Fruit fly (Drosophila melanogaster): Measurements from ENCODE around the gene yellow-k.

Gene yellow-k

dm6 chr3L:15563058-15563850, 42.8 kb downstream of the yellow-k start, which contains the start of the genes CG7739 and SCCRO (continued):
- TF ChIP-seq CG5180 (GFP tag; optimal IDR thresholded peaks at IDR 0.05) (no peak), CG2129 (GFP tag; IDR thresholded peaks at IDR 0.05; ENCODE audit: partially characterized antibody) (no peak), pita (GFP tag; optimal IDR thresholded peaks at IDR 0.05) (no peak), Dad (GFP tag; optimal IDR thresholded peaks at IDR 0.05) (peak; percentile 19), CG13424 (tag; optimal IDR thresholded peaks at IDR 0.05) (peak; percentile 66), Lim3 (GFP tag; IDR thresholded peaks at IDR 0.05) (no peak), danr (GFP tag; IDR thresholded peaks at IDR 0.05) (peak; percentile 8; the same call in 1 of the 2 replicates), ind (GFP tag; optimal IDR thresholded peaks at IDR 0.05) (peak; percentile 57), trh (GFP tag; optimal IDR thresholded peaks at IDR 0.05) (no peak), wdn (GFP tag; IDR thresholded peaks at IDR 0.05) (peak; percentile 68), Dll (GFP tag; IDR thresholded peaks at IDR 0.05; ENCODE audit: partially characterized antibody) (peak; percentile 59; the same call in 2 of the 4 replicates), exex (tag; optimal IDR thresholded peaks at IDR 0.05) (peak; percentile 25), CG4282 (GFP tag; optimal IDR thresholded peaks at IDR 0.05) (no peak), CG4404 (GFP tag; IDR thresholded peaks at IDR 0.05) (peak; percentile 37; the same call in 1 of the 2 replicates), ewg (GFP tag; optimal IDR thresholded peaks at IDR 0.05) (no peak), hth (optimal IDR thresholded peaks at IDR 0.05) (no peak), Ravus (GFP tag; IDR thresholded peaks at IDR 0.05) (peak; percentile 10; the same call in 1 of the 2 replicates), CG8944 (GFP tag; optimal IDR thresholded peaks at IDR 0.05) (no peak), CG6683 (GFP tag; optimal IDR thresholded peaks at IDR 0.05) (no peak), CG18599 (GFP tag; optimal IDR thresholded peaks at IDR 0.05) (peak; percentile 35), pum (GFP tag; optimal IDR thresholded peaks at IDR 0.05) (no peak), tin (GFP tag; optimal IDR thresholded peaks at IDR 0.05) (peak; percentile 65), unc-4 (GFP tag; IDR thresholded peaks at IDR 0.05; ENCODE audit: partially characterized antibody) (peak; percentile 59), ATbp (GFP tag; optimal IDR thresholded peaks at IDR 0.05) (no peak), kni (GFP tag; optimal IDR thresholded peaks at IDR 0.05) (no peak), B-H2 (GFP tag; optimal IDR thresholded peaks at IDR 0.05) (peak; percentile 49), CG1603 (tag; optimal IDR thresholded peaks at IDR 0.05) (peak; percentile 42), Side (GFP tag; optimal IDR thresholded peaks at IDR 0.05) (peak; percentile 11), Ptx1 (GFP tag; IDR thresholded peaks at IDR 0.05) (peak; percentile 75), seq (GFP tag; IDR thresholded peaks at IDR 0.05) (no peak), esg (GFP tag; conservative IDR thresholded peaks at IDR 0.05) (peak; percentile 35; the same call in 1 of the 2 replicates), CG2199 (GFP tag; IDR thresholded peaks at IDR 0.05) (no peak), pfk (GFP tag; optimal IDR thresholded peaks at IDR 0.05) (no peak), Jarid2 (GFP tag; optimal IDR thresholded peaks at IDR 0.05) (no peak), CG14965 (GFP tag; optimal IDR thresholded peaks at IDR 0.05; ENCODE audit: borderline replicate concordance) (no peak), az2 (GFP tag; optimal IDR thresholded peaks at IDR 0.05) (peak; percentile 15), lbe (GFP tag; optimal IDR thresholded peaks at IDR 0.05) (no peak), Max (GFP tag; optimal IDR thresholded peaks at IDR 0.05) (peak; percentile 18), CG11696 (GFP tag; IDR thresholded peaks at IDR 0.05) (peak; percentile 57; the same call in 1 of the 2 replicates), Fer1 (GFP tag; optimal IDR thresholded peaks at IDR 0.05) (no peak), HmgD (GFP tag; optimal IDR thresholded peaks at IDR 0.05) (no peak), tio (GFP tag; optimal IDR thresholded peaks at IDR 0.05) (no peak), B-H1 (GFP tag; IDR thresholded peaks at IDR 0.05) (peak; percentile 51; the same call in 1 of the 3 replicates), gsb-n (tag; optimal IDR thresholded peaks at IDR 0.05) (peak; percentile 65), br (optimal IDR thresholded peaks at IDR 0.05) (no peak), CG9932 (GFP tag; IDR thresholded peaks at IDR 0.05) (peak; percentile 81), dm (GFP tag; optimal IDR thresholded peaks at IDR 0.05) (peak; percentile 12), Neu2 (GFP tag; optimal IDR thresholded peaks at IDR 0.05; ENCODE audit: borderline replicate concordance) (no peak), Six4 (GFP tag; optimal IDR thresholded peaks at IDR 0.05) (no peak), Atf-2 (GFP tag; optimal IDR thresholded peaks at IDR 0.05) (no peak)

Data from whole organism, embryonic.